Fruit fly (Drosophila melanogaster): ENCODE measurements around the gene CG4497.

- no peak for TF ChIP-seq CG8478 (optimal IDR thresholded peaks at IDR 0.05)
- TF ChIP-seq Dll (optimal IDR thresholded peaks at IDR 0.05), result no peak
- TF ChIP-seq psq (optimal IDR thresholded peaks at IDR 0.05), result no peak
- TF ChIP-seq pan (optimal IDR thresholded peaks at IDR 0.05), result no peak
- TF ChIP-seq usp (GFP tag; optimal IDR thresholded peaks at IDR 0.05), result no peak
Measured at dm6 chr2L:7187920-7188529, 6.4 kb downstream of the CG4497 start.

All from whole organism.